Worm (Caenorhabditis elegans) whole organism, L3 larva: ENCODE data around the gene Y39E4B.6.

ENCODE experiments used
- R02D3.7 ChIP-seq: fragments of 150-350 bp; optimal IDR thresholded peaks from 2 replicates; lab custom pipeline; 2014; ENCODE audit warnings: missing biosample characterization, missing genetic modification characterization
- ZK546.5 ChIP-seq: sonication (generic microtip); optimal IDR thresholded peaks from 2 replicates; lab custom pipeline; 2017; ENCODE audit warnings: missing biosample characterization, missing genetic modification characterization
- aly-2 ChIP-seq: fragments of 150-350 bp; optimal IDR thresholded peaks from 2 replicates; lab custom pipeline; 2014; ENCODE audit warnings: missing biosample characterization, missing genetic modification characterization
- ama-1 ChIP-seq: fragments of 150-350 bp; optimal IDR thresholded peaks from 2 replicates; lab custom pipeline; 2018
- ceh-16 ChIP-seq: sonication (generic microtip); optimal IDR thresholded peaks from 2 replicates; lab custom pipeline; 2017; ENCODE audit warnings: missing biosample characterization, missing genetic modification characterization
- ceh-28 ChIP-seq: fragments of 150-350 bp; optimal IDR thresholded peaks from 2 replicates; lab custom pipeline; 2014; ENCODE audit warnings: missing biosample characterization, missing genetic modification reagents, missing genetic modification characterization
- ceh-82 ChIP-seq: fragments of 150-350 bp; optimal IDR thresholded peaks from 2 replicates; lab custom pipeline; 2014; ENCODE audit warnings: missing biosample characterization, missing genetic modification characterization
- ceh-9 ChIP-seq: sonication (generic microtip); optimal IDR thresholded peaks from 2 replicates; lab custom pipeline; 2018; ENCODE audit warnings: missing biosample characterization, missing genetic modification characterization
- daf-12 ChIP-seq: fragments of 150-350 bp; optimal IDR thresholded peaks from 2 replicates; lab custom pipeline; 2014; ENCODE audit warnings: missing biosample characterization, missing genetic modification reagents, missing genetic modification characterization
- egl-27 ChIP-seq: sonication (generic microtip); optimal IDR thresholded peaks from 4 replicates; lab custom pipeline; 2017; ENCODE audit warnings: missing biosample characterization, missing genetic modification reagents, missing genetic modification characterization
- egl-5 ChIP-seq: fragments of 150-350 bp; optimal IDR thresholded peaks from 2 replicates; lab custom pipeline; 2017; ENCODE audit warnings: missing biosample characterization, missing genetic modification reagents, missing genetic modification characterization, inconsistent platforms
- elt-1 ChIP-seq: fragments of 150-350 bp; optimal IDR thresholded peaks from 2 replicates; lab custom pipeline; 2014; ENCODE audit warnings: missing biosample characterization, missing genetic modification characterization
- elt-2 ChIP-seq: sonication (generic microtip); optimal IDR thresholded peaks from 2 replicates; lab custom pipeline; 2016; ENCODE audit warnings: missing genetic modification reagents, mild to moderate bottlenecking, missing genetic modification characterization, missing compliant biosample characterization
- elt-3 ChIP-seq, 3 experiments: fragments of 150-350 bp in 1 of 3; sonication (generic microtip) in 2 of 3; optimal IDR thresholded peaks; 2 replicates in 2 of 3; 4 replicates in 1 of 3; lab custom pipeline; 2014 to 2017; ENCODE audit warnings: missing biosample characterization in 3 of 3, missing genetic modification characterization in 3 of 3
- eor-1 ChIP-seq, 2 experiments: fragments of 150-350 bp; optimal IDR thresholded peaks; 2 replicates each; lab custom pipeline; 2014 to 2018; ENCODE audit warnings: missing biosample characterization in 2 of 2, missing genetic modification characterization in 2 of 2
- fkh-10 ChIP-seq: sonication (generic microtip); optimal IDR thresholded peaks from 2 replicates; lab custom pipeline; 2017; ENCODE audit warnings: missing biosample characterization, missing genetic modification reagents, missing genetic modification characterization
- fkh-2 ChIP-seq: fragments of 150-350 bp; optimal IDR thresholded peaks from 2 replicates; lab custom pipeline; 2014; ENCODE audit warnings: missing biosample characterization, missing genetic modification reagents, missing genetic modification characterization
- fos-1 ChIP-seq: fragments of 150-350 bp; optimal IDR thresholded peaks from 2 replicates; lab custom pipeline; 2014; ENCODE audit warnings: missing biosample characterization, missing genetic modification characterization
- hmg-11 ChIP-seq: sonication (generic microtip); optimal IDR thresholded peaks from 2 replicates; lab custom pipeline; 2016; ENCODE audit warnings: missing genetic modification characterization, missing compliant biosample characterization
- jun-1 ChIP-seq: fragments of 150-350 bp; optimal IDR thresholded peaks from 2 replicates; lab custom pipeline; 2014; ENCODE audit warnings: missing biosample characterization, missing genetic modification reagents, missing genetic modification characterization
- lin-15B ChIP-seq: fragments of 150-350 bp; optimal IDR thresholded peaks from 2 replicates; lab custom pipeline; 2014; ENCODE audit warnings: missing biosample characterization, missing genetic modification characterization
- lin-39 ChIP-seq: fragments of 150-350 bp; optimal IDR thresholded peaks from 2 replicates; lab custom pipeline; 2018; ENCODE audit warnings: missing biosample characterization, missing genetic modification reagents, missing genetic modification characterization
- lsy-12 ChIP-seq: sonication (generic microtip); optimal IDR thresholded peaks from 2 replicates; lab custom pipeline; 2016; ENCODE audit warnings: mild to moderate bottlenecking, missing genetic modification characterization, missing compliant biosample characterization
- mdl-1 ChIP-seq: fragments of 150-350 bp; optimal IDR thresholded peaks from 2 replicates; lab custom pipeline; 2014; ENCODE audit warnings: missing biosample characterization, missing genetic modification characterization
- nfya-1 ChIP-seq: sonication (generic microtip); optimal IDR thresholded peaks from 2 replicates; lab custom pipeline; 2017; ENCODE audit warnings: missing genetic modification characterization, mild to moderate bottlenecking, missing compliant biosample characterization, antibody characterized with exemption, moderate library complexity; ENCODE audit not compliant: insufficient read depth
- nhr-11 ChIP-seq: fragments of 150-350 bp; optimal IDR thresholded peaks from 2 replicates; lab custom pipeline; 2014; ENCODE audit warnings: missing biosample characterization, missing genetic modification characterization
- nhr-23 ChIP-seq: fragments of 150-350 bp; optimal IDR thresholded peaks from 2 replicates; lab custom pipeline; 2014; ENCODE audit warnings: missing biosample characterization, missing genetic modification reagents, missing genetic modification characterization
- nhr-25 ChIP-seq: sonication (generic microtip); optimal IDR thresholded peaks from 2 replicates; lab custom pipeline; 2017; ENCODE audit warnings: missing biosample characterization, missing genetic modification characterization
- nhr-43 ChIP-seq: sonication (generic microtip); optimal IDR thresholded peaks from 2 replicates; lab custom pipeline; 2016; ENCODE audit warnings: mild to moderate bottlenecking, missing genetic modification characterization, missing compliant biosample characterization; ENCODE audit not compliant: poor library complexity, severe bottlenecking
- nhr-67 ChIP-seq: fragments of 150-350 bp; optimal IDR thresholded peaks from 2 replicates; lab custom pipeline; 2014; ENCODE audit warnings: missing biosample characterization, missing genetic modification characterization
- nhr-77 ChIP-seq: fragments of 150-350 bp; optimal IDR thresholded peaks from 2 replicates; lab custom pipeline; 2014; ENCODE audit warnings: missing biosample characterization, missing genetic modification characterization
- pha-4 ChIP-seq: fragments of 150-350 bp; optimal IDR thresholded peaks from 2 replicates; lab custom pipeline; 2014; ENCODE audit warnings: missing biosample characterization, missing genetic modification reagents, missing genetic modification characterization
- pqm-1 ChIP-seq: fragments of 150-350 bp; optimal IDR thresholded peaks from 2 replicates; lab custom pipeline; 2017; ENCODE audit warnings: missing biosample characterization, missing genetic modification characterization, inconsistent platforms
- sea-2 ChIP-seq: fragments of 150-350 bp; sonication (generic microtip); optimal IDR thresholded peaks from 4 replicates; lab custom pipeline; 2014; ENCODE audit warnings: missing biosample characterization, missing genetic modification reagents, missing genetic modification characterization
- skn-1 ChIP-seq: fragments of 150-350 bp; optimal IDR thresholded peaks from 2 replicates; lab custom pipeline; 2014; ENCODE audit warnings: missing biosample characterization, missing genetic modification characterization
- snpc-4 ChIP-seq: fragments of 150-350 bp; optimal IDR thresholded peaks from 2 replicates; lab custom pipeline; 2014; ENCODE audit warnings: missing biosample characterization, missing genetic modification characterization
- tbx-2 ChIP-seq: sonication (generic microtip); optimal IDR thresholded peaks from 2 replicates; lab custom pipeline; 2016; ENCODE audit warnings: mild to moderate bottlenecking, missing genetic modification characterization, missing compliant biosample characterization
- unc-39 ChIP-seq: sonication (generic microtip); optimal IDR thresholded peaks from 4 replicates; lab custom pipeline; 2017; ENCODE audit warnings: missing biosample characterization, missing genetic modification characterization
- unc-62 ChIP-seq: fragments of 150-350 bp; sonication (generic microtip); optimal IDR thresholded peaks from 4 replicates; lab custom pipeline; 2014; ENCODE audit warnings: missing biosample characterization, missing genetic modification reagents, missing genetic modification characterization
- zag-1 ChIP-seq: fragments of 150-350 bp; optimal IDR thresholded peaks from 2 replicates; lab custom pipeline; 2014; ENCODE audit warnings: missing biosample characterization, missing genetic modification characterization
- ztf-11 ChIP-seq: fragments of 150-350 bp; optimal IDR thresholded peaks from 2 replicates; lab custom pipeline; 2014; ENCODE audit warnings: missing biosample characterization, missing genetic modification characterization
- ztf-4 ChIP-seq: fragments of 150-350 bp; optimal IDR thresholded peaks from 2 replicates; lab custom pipeline; 2014; ENCODE audit warnings: missing biosample characterization, missing genetic modification characterization

Y39E4B.6 gene

DNA sequence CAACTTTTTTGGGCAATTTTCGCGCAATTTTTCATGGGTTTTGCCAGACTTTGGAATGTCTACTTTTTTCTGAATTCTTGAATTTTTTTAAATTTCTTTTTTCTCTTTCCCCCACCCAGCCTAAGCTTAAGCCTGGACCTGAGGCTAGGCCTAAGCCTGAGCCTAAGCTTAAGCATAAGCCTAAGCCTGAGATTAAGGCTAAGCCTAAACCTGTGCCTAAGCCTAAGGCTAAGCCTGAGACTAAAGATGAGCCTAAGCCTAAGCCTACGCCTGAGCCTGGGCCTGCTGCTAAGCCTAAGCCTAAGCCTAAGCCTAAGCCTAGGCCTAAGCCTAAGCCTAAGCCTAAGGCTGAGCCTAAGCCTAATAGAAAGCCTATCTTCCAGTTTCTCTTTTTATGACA is 14.3 kb upstream of the Y39E4B.6 start:
- TF ChIP-seq sea-2 (GFP tag; lab: Kevin White, UChicago) = no peak
- TF ChIP-seq elt-3 (tag; optimal IDR thresholded peaks at IDR 0.05; lab: Kevin White, UChicago) = no peak
- TF ChIP-seq ceh-9 (tag; lab: Kevin White, UChicago) = no peak
- no peak for TF ChIP-seq hmg-11 (tag; lab: Kevin White, UChicago)
- TF ChIP-seq eor-1 (tag; optimal IDR thresholded peaks at IDR 0.05; lab: Kevin White, UChicago) = no peak
- no peak for TF ChIP-seq ceh-28 (tag; lab: Kevin White, UChicago)
- no peak for TF ChIP-seq ceh-82 (tag; lab: Kevin White, UChicago)
- no peak for TF ChIP-seq nhr-25 (tag; lab: Kevin White, UChicago)
- TF ChIP-seq ztf-4 = no peak
- no peak for TF ChIP-seq unc-62 (GFP tag; lab: Kevin White, UChicago)
- TF ChIP-seq egl-27 (tag; lab: Kevin White, UChicago) = no peak
- TF ChIP-seq fkh-10 (GFP tag; lab: Kevin White, UChicago) = no peak

ce11 chrIII:13056735-13057134 is 13.8 kb upstream of the Y39E4B.6 start:
- no peak for TF ChIP-seq lin-15B
- no peak for TF ChIP-seq unc-39 (tag; lab: Kevin White, UChicago)
- no peak for TF ChIP-seq ceh-9 (tag; lab: Kevin White, UChicago)
- TF ChIP-seq lin-39 (tag; lab: Kevin White, UChicago) = no peak
- no peak for TF ChIP-seq aly-2 (tag; lab: Kevin White, UChicago)
- no peak for TF ChIP-seq egl-27 (tag; lab: Kevin White, UChicago)
- no peak for TF ChIP-seq egl-5 (tag; lab: Kevin White, UChicago)
- TF ChIP-seq nhr-11 (tag; lab: Kevin White, UChicago) = no peak

- no peak for TF ChIP-seq nhr-23
- no peak for TF ChIP-seq nhr-77
- TF ChIP-seq snpc-4 (tag; lab: Kevin White, UChicago) = no peak
- peak; percentile 97 for TF ChIP-seq pha-4 (tag; lab: Kevin White, UChicago)
- TF ChIP-seq lsy-12 (tag; lab: Kevin White, UChicago) = no peak
- TF ChIP-seq, all 47 proteins: peak for 1
Measured at ce11 chrIII:13058140-13058539, 12.4 kb upstream of the Y39E4B.6 start.

DNA sequence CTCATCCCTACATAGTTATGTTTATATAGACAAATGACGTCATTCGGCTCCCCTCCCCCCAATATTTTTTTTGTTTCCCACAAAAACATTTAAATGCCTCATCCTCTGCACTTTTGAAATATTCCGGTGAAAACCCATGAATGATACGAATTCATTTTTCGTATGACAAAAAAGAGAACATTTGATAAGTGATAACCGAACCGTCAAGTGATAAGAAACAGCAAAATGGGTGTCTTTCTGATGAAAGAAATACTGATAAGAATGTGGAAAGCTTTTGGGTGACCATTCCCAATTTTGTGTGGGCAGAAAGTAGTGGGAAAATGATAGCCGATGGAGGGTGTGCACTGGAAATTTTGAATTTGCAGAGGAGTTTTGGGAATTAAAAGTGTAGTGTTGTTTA is 11.2 kb upstream of the Y39E4B.6 start:
- TF ChIP-seq hmg-11 (tag; lab: Kevin White, UChicago) (no peak), pha-4 (tag; lab: Kevin White, UChicago) (peak; percentile 65), pqm-1 (tag; lab: Kevin White, UChicago) (peak; percentile 97), skn-1 (tag; lab: Kevin White, UChicago) (peak; percentile 41), egl-27 (tag; lab: Kevin White, UChicago) (peak; percentile 3), elt-2 (peak; percentile 94), jun-1 (tag; lab: Kevin White, UChicago) (peak; percentile 71), nfya-1 (tag; lab: Kevin White, UChicago) (peak; percentile 6), fkh-10 (GFP tag; lab: Kevin White, UChicago) (no peak)

DNA sequence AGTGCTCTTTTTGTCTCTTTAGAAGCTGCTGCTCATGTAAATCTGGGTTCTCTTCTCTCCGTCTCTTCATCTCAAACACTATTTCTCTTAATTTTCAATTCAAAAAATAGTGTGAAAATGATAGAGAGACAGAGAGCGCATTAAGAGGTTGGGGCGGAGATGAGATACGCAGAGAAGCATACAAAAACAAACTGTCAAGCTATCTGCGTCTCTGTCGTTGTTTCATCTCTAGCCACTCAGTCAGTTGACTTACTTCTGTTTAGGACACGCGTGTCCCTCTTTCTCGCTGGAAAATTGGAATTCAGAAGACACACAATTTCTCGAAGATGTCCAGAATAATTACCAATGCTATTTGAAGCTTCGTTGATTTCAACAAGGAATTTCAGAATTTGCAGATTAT is 9.4 kb upstream of the Y39E4B.6 start:
- TF ChIP-seq elt-1 (peak; percentile 5), ztf-11 (no peak), mdl-1 (tag; lab: Kevin White, UChicago) (peak; percentile 85), elt-3 (tag; optimal IDR thresholded peaks at IDR 0.05; lab: Kevin White, UChicago) (no peak), ama-1 (lab: Kevin White, UChicago) (peak; percentile 96), ceh-9 (tag; lab: Kevin White, UChicago) (no peak), ZK546.5 (tag; lab: Kevin White, UChicago) (no peak), eor-1 (tag; optimal IDR thresholded peaks at IDR 0.05; lab: Kevin White, UChicago) (peak in 1 of 2 experiments; percentile 77), skn-1 (tag; lab: Kevin White, UChicago) (peak; percentile 78), nhr-11 (tag; lab: Kevin White, UChicago) (peak; percentile 86), ztf-4 (peak; percentile 63), fos-1 (tag; lab: Kevin White, UChicago) (no peak), hmg-11 (tag; lab: Kevin White, UChicago) (peak; percentile 82), nfya-1 (tag; lab: Kevin White, UChicago) (peak; percentile 97), tbx-2 (tag; lab: Kevin White, UChicago) (peak; percentile 72), R02D3.7 (tag; lab: Kevin White, UChicago) (peak; percentile 68), unc-39 (tag; lab: Kevin White, UChicago) (no peak), pqm-1 (tag; lab: Kevin White, UChicago) (peak; percentile 73), fkh-2 (peak; percentile 72), ceh-82 (tag; lab: Kevin White, UChicago) (peak; percentile 80), nhr-25 (tag; lab: Kevin White, UChicago) (peak; percentile 92), lin-15B (peak; percentile 77), daf-12 (tag; lab: Kevin White, UChicago) (no peak), zag-1 (peak; percentile 69), ceh-16 (tag; lab: Kevin White, UChicago) (no peak), pha-4 (tag; lab: Kevin White, UChicago) (peak; percentile 96), nhr-43 (tag; lab: Kevin White, UChicago) (peak; percentile 84), lsy-12 (tag; lab: Kevin White, UChicago) (peak; percentile 85), aly-2 (tag; lab: Kevin White, UChicago) (no peak), nhr-77 (peak; percentile 66), ceh-28 (tag; lab: Kevin White, UChicago) (peak; percentile 89), jun-1 (tag; lab: Kevin White, UChicago) (peak; percentile 86), nhr-67 (tag; lab: Kevin White, UChicago) (no peak)
